Fruit fly (Drosophila melanogaster): ENCODE data around the gene CG43732.

The CG43732 gene

dm6 chr3R:19024761-19025160, 74.8 kb downstream of the CG43732 start, which contains the start of gene CG14285:
Gene CG14285 (plus strand): TSS chr3R:19025099.
- TF ChIP-seq al (GFP tag; IDR thresholded peaks at IDR 0.05) (no peak), Hmx (GFP tag; optimal IDR thresholded peaks at IDR 0.05) (no peak), D19A (tag; optimal IDR thresholded peaks at IDR 0.05) (no peak), CG8388 (GFP tag; optimal IDR thresholded peaks at IDR 0.05) (peak; percentile 92), CG13296 (GFP tag; optimal IDR thresholded peaks at IDR 0.05) (no peak), Hr39 (optimal IDR thresholded peaks at IDR 0.05) (no peak), insv (GFP tag; optimal IDR thresholded peaks at IDR 0.05) (no peak), gfzf (GFP tag; optimal IDR thresholded peaks at IDR 0.05) (no peak), CG10565 (GFP tag; optimal IDR thresholded peaks at IDR 0.05) (no peak), CG11504 (tag; optimal IDR thresholded peaks at IDR 0.05) (no peak), CG4730 (GFP tag; IDR thresholded peaks at IDR 0.05) (no peak), CG31365 (tag; optimal IDR thresholded peaks at IDR 0.05) (no peak), CG9727 (GFP tag; optimal IDR thresholded peaks at IDR 0.05) (no peak), row (GFP tag; IDR thresholded peaks at IDR 0.05) (peak; percentile 49; the same call in 2 of the 3 replicates), CG9817 (tag; optimal IDR thresholded peaks at IDR 0.05) (no peak), CG2889 (GFP tag; IDR thresholded peaks at IDR 0.05) (no peak), unc-4 (GFP tag; IDR thresholded peaks at IDR 0.05; ENCODE audit: partially characterized antibody) (no peak)
